Worm (Caenorhabditis elegans) whole organism, L4 larva: ENCODE data around the gene srd-46.

Experiments used
- D1046.2 ChIP-seq: fragments of 200-800 bp; sonication (Bioruptor generic); IDR thresholded peaks from 2 replicates; pipeline ENCODE4 v1.3.6; 2022; ENCODE audit warnings: missing genetic modification characterization, missing compliant biosample characterization
- R02D3.7 ChIP-seq: fragments of 150-350 bp; sonication (generic microtip); optimal IDR thresholded peaks from 3 replicates; lab custom pipeline; 2014; ENCODE audit warnings: missing biosample characterization, missing genetic modification characterization
- Y5F2A.4 ChIP-seq: fragments of 200-800 bp; sonication (Bioruptor generic); optimal IDR thresholded peaks from 2 replicates; lab custom pipeline; 2018; ENCODE audit warnings: mild to moderate bottlenecking, missing genetic modification characterization, missing compliant biosample characterization
- Y75B8A.6 ChIP-seq: fragments of 200-800 bp; sonication (Bioruptor generic); IDR thresholded peaks from 2 replicates; pipeline ENCODE4 v1.3.6; 2022; ENCODE audit warnings: missing genetic modification reagents, missing genetic modification characterization, missing compliant biosample characterization
- ZK337.2 ChIP-seq: fragments of 200-800 bp; sonication (Bioruptor generic); IDR thresholded peaks from 2 replicates; pipeline ENCODE4 v1.3.6; 2022; ENCODE audit warnings: missing genetic modification reagents, missing genetic modification characterization, missing compliant biosample characterization
- ZK546.5 ChIP-seq, 2 experiments: sonication (generic microtip); optimal IDR thresholded peaks; 2 replicates each; lab custom pipeline; 2017; ENCODE audit warnings: missing biosample characterization in 2 of 2, missing genetic modification characterization in 2 of 2
- ama-1 ChIP-seq: fragments of 150-350 bp; optimal IDR thresholded peaks from 2 replicates; lab custom pipeline; 2014; ENCODE audit warnings: inconsistent platforms, mixed read lengths
- ceh-82 ChIP-seq: sonication (generic microtip); optimal IDR thresholded peaks from 2 replicates; lab custom pipeline; 2017; ENCODE audit warnings: missing biosample characterization, missing genetic modification characterization
- cey-2 ChIP-seq: sonication (generic microtip); optimal IDR thresholded peaks from 3 replicates; lab custom pipeline; 2017; ENCODE audit warnings: missing genetic modification characterization, mild to moderate bottlenecking, missing compliant biosample characterization, antibody characterized with exemption, borderline replicate concordance; ENCODE audit not compliant: insufficient read depth
- ctbp-1 ChIP-seq: fragments of 200-800 bp; sonication (Bioruptor generic); IDR thresholded peaks from 2 replicates; pipeline ENCODE4 v1.3.6; 2022; ENCODE audit warnings: missing genetic modification reagents, missing genetic modification characterization, missing compliant biosample characterization
- daf-16 ChIP-seq, 3 experiments: sonication (generic microtip); optimal IDR thresholded peaks; 2 replicates each; lab custom pipeline; 2016 to 2017; ENCODE audit warnings: missing genetic modification characterization in 3 of 3, missing genetic modification reagents in 3 of 3, mild to moderate bottlenecking in 2 of 3, missing compliant biosample characterization in 2 of 3, missing biosample characterization in 1 of 3, moderate library complexity in 1 of 3
- daf-19 ChIP-seq: fragments of 200-800 bp; sonication (Bioruptor generic); conservative IDR thresholded peaks from 2 replicates; pipeline ENCODE4 v1.3.6; 2022; ENCODE audit warnings: missing genetic modification characterization, missing compliant biosample characterization
- dmd-6 ChIP-seq: fragments of 200-800 bp; sonication (Bioruptor generic); IDR thresholded peaks from 2 replicates; pipeline ENCODE4 v1.3.6; 2022; ENCODE audit warnings: missing genetic modification reagents, missing genetic modification characterization, missing compliant biosample characterization
- dmd-9 ChIP-seq: fragments of 200-800 bp; sonication (Bioruptor generic); IDR thresholded peaks from 2 replicates; pipeline ENCODE4 v1.3.6; 2022; ENCODE audit warnings: missing genetic modification reagents, missing genetic modification characterization, missing compliant biosample characterization
- duxl-1 ChIP-seq: sonication (generic microtip); optimal IDR thresholded peaks from 2 replicates; lab custom pipeline; 2016; ENCODE audit warnings: mild to moderate bottlenecking, missing genetic modification characterization, moderate library complexity, missing compliant biosample characterization; ENCODE audit not compliant: poor library complexity
- egl-43 ChIP-seq: fragments of 200-800 bp; sonication (Bioruptor generic); IDR thresholded peaks from 2 replicates; pipeline ENCODE4 v1.3.6; 2022; ENCODE audit warnings: missing genetic modification reagents, missing genetic modification characterization, missing compliant biosample characterization
- lin-29 ChIP-seq: fragments of 200-800 bp; sonication (Bioruptor generic); IDR thresholded peaks from 2 replicates; pipeline ENCODE4 v1.3.6; 2022; ENCODE audit warnings: missing genetic modification reagents, missing genetic modification characterization, missing compliant biosample characterization
- mdl-1 ChIP-seq, 2 experiments: fragments of 150-350 bp in 1 of 2; sonication (generic microtip) in 1 of 2; optimal IDR thresholded peaks; 2 replicates each; lab custom pipeline; 2014 to 2017; ENCODE audit warnings: missing biosample characterization in 2 of 2, missing genetic modification characterization in 2 of 2
- mdt-29 ChIP-seq: fragments of 200-800 bp; sonication (Bioruptor generic); IDR thresholded peaks from 2 replicates; pipeline ENCODE4 v1.3.6; 2022; ENCODE audit warnings: missing genetic modification reagents, missing genetic modification characterization, missing compliant biosample characterization
- nhr-102 ChIP-seq: sonication (generic microtip); optimal IDR thresholded peaks from 2 replicates; lab custom pipeline; 2016; ENCODE audit warnings: mild to moderate bottlenecking, missing genetic modification characterization, moderate library complexity, missing compliant biosample characterization
- nhr-11 ChIP-seq: fragments of 150-350 bp; optimal IDR thresholded peaks from 2 replicates; lab custom pipeline; 2014; ENCODE audit warnings: missing biosample characterization, missing genetic modification characterization
- nhr-111 ChIP-seq: fragments of 200-800 bp; sonication (Bioruptor generic); optimal IDR thresholded peaks from 2 replicates; lab custom pipeline; 2018; ENCODE audit warnings: mild to moderate bottlenecking, missing genetic modification characterization, missing compliant biosample characterization
- nhr-25 ChIP-seq: sonication (generic microtip); optimal IDR thresholded peaks from 2 replicates; lab custom pipeline; 2017; ENCODE audit warnings: missing genetic modification characterization, mild to moderate bottlenecking, missing compliant biosample characterization, antibody characterized with exemption, moderate library complexity, borderline replicate concordance; ENCODE audit not compliant: insufficient read depth
- nhr-42 ChIP-seq: fragments of 200-800 bp; sonication (Bioruptor generic); IDR thresholded peaks from 2 replicates; pipeline ENCODE4 v1.3.6; 2022; ENCODE audit warnings: missing genetic modification characterization, missing compliant biosample characterization
- nhr-48 ChIP-seq: sonication (generic microtip); optimal IDR thresholded peaks from 2 replicates; lab custom pipeline; 2016; ENCODE audit warnings: mild to moderate bottlenecking, missing genetic modification characterization, missing compliant biosample characterization
- nhr-77 ChIP-seq: fragments of 150-350 bp; optimal IDR thresholded peaks from 2 replicates; lab custom pipeline; 2014; ENCODE audit warnings: missing biosample characterization, missing genetic modification characterization
- pha-4 ChIP-seq, 2 experiments: fragments of 150-350 bp in 1 of 2; fragments of 200-800 bp in 1 of 2; sonication (Bioruptor generic) in 1 of 2; IDR thresholded peaks in 1 of 2; optimal IDR thresholded peaks in 1 of 2; 2 replicates each; pipeline versions ENCODE4 v1.3.6 to Lab custom; 2014 to 2022; ENCODE audit warnings: missing genetic modification characterization in 2 of 2, missing genetic modification reagents in 2 of 2, missing biosample characterization in 1 of 2, missing compliant biosample characterization in 1 of 2
- php-3 ChIP-seq: fragments of 200-800 bp; sonication (Bioruptor generic); IDR thresholded peaks from 2 replicates; pipeline ENCODE4 v1.3.6; 2022; ENCODE audit warnings: missing genetic modification reagents, missing genetic modification characterization, missing compliant biosample characterization
- sdz-12 ChIP-seq: fragments of 200-800 bp; sonication (Bioruptor generic); optimal IDR thresholded peaks from 2 replicates; lab custom pipeline; 2018; ENCODE audit warnings: mild to moderate bottlenecking, missing genetic modification characterization, missing compliant biosample characterization
- snpc-1.2 ChIP-seq: fragments of 200-800 bp; sonication (Bioruptor generic); IDR thresholded peaks from 2 replicates; pipeline ENCODE4 v1.3.6; 2022; ENCODE audit warnings: missing genetic modification reagents, missing genetic modification characterization, missing compliant biosample characterization
- spr-1 ChIP-seq: sonication (generic microtip); optimal IDR thresholded peaks from 2 replicates; lab custom pipeline; 2016; ENCODE audit warnings: mild to moderate bottlenecking, missing genetic modification characterization, missing compliant biosample characterization
- tra-1 ChIP-seq: fragments of 200-800 bp; sonication (Bioruptor generic); IDR thresholded peaks from 2 replicates; pipeline ENCODE4 v1.3.6; 2022; ENCODE audit warnings: missing genetic modification reagents, missing genetic modification characterization, missing compliant biosample characterization
- unc-62 ChIP-seq, 3 experiments: fragments of 150-350 bp in 1 of 3; sonication (generic microtip); optimal IDR thresholded peaks in 2 of 3; peaks in 1 of 3; 1 replicate in 1 of 3; 2 replicates in 2 of 3; lab custom pipeline; 2014 to 2017; ENCODE audit warnings: missing biosample characterization in 3 of 3, missing genetic modification characterization in 3 of 3, missing genetic modification reagents in 3 of 3, missing genotype in 1 of 3
- zag-1 ChIP-seq: fragments of 150-350 bp; optimal IDR thresholded peaks from 2 replicates; lab custom pipeline; 2014; ENCODE audit warnings: missing biosample characterization, missing genetic modification characterization
- zfp-2 ChIP-seq: sonication (generic microtip); optimal IDR thresholded peaks from 2 replicates; lab custom pipeline; 2016; ENCODE audit warnings: mild to moderate bottlenecking, missing genetic modification characterization, missing compliant biosample characterization
- zfp-3 ChIP-seq: fragments of 200-800 bp; sonication (Bioruptor generic); conservative IDR thresholded peaks from 2 replicates; pipeline ENCODE4 v1.3.6; 2022; ENCODE audit warnings: missing genetic modification reagents, missing genetic modification characterization, missing compliant biosample characterization
- zip-11 ChIP-seq: fragments of 200-800 bp; sonication (Bioruptor generic); IDR thresholded peaks from 2 replicates; pipeline ENCODE4 v1.3.6; 2022; ENCODE audit warnings: missing genetic modification characterization, missing compliant biosample characterization
- ztf-11 ChIP-seq: fragments of 150-350 bp; optimal IDR thresholded peaks from 2 replicates; lab custom pipeline; 2014; ENCODE audit warnings: missing biosample characterization, missing genetic modification characterization
- ztf-7 ChIP-seq: fragments of 150-350 bp; optimal IDR thresholded peaks from 2 replicates; lab custom pipeline; 2014; ENCODE audit warnings: missing biosample characterization, missing genetic modification characterization

The srd-46 gene

DNA sequence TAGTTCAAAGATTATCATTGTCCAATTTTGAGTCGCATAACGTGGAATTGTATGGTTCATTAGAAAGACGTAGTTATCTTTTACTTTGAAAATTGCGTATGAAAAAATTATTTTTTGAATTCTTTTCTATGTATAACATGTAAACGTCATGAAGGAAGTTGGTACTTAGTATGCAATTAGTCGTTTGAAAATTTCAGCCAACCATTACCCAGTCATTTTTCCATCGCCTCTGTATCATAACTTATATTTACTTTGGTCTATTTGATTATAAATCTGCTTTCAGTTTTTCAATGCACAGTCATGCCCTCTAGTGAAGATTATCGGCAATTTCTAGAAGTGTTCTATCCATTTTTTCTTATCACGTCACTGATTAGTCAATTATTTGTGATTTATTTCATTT is 5.5 kb upstream of the srd-46 start, which contains the start of gene srd-41:
TSS of gene srd-41 (plus strand) at position 301 of the 400 bp plus-strand sequence.
- TF ChIP-seq ceh-82, result no peak
- no peak for TF ChIP-seq ama-1
- TF ChIP-seq ztf-11 (tag; lab: Kevin White, UChicago), result no peak
- no peak for TF ChIP-seq zip-11
- no peak for TF ChIP-seq nhr-25 (tag; lab: Kevin White, UChicago)
- TF ChIP-seq nhr-77 (tag; lab: Kevin White, UChicago), result no peak

DNA sequence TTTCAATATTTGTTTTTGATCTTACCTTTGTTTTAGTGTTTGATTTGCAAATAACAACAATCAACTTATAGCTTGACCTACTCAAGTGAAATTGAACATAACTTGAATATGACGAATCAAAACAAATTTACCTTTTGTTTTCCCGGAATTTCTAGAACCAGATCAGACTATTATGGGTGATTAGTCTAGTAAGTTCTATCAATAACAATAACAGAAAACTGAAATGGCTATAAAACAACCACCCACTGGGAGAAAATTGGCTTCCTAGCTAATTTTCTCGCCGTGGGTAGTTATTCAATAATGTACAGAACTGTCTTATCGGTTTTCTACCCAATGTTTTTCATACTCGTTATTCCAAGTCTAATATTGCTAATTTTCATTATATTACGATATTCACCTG is 3.2 kb upstream of the srd-46 start, which contains the start of gene srd-45:
TSS of gene srd-45 (plus strand) at position 301 of the 400 bp plus-strand sequence.
- TF ChIP-seq lin-29 (GFP tag; lab: Robert Waterston, UW), result no peak
- TF ChIP-seq cey-2, result no peak
- TF ChIP-seq unc-62 (GFP tag; optimal IDR thresholded peaks at IDR 0.05 in 1 of 2; lab: Kevin White, UChicago), result peak in 1 of 2 experiments; percentile 7
- no peak for TF ChIP-seq unc-62 (tag; optimal IDR thresholded peaks at IDR 0.05; lab: Kevin White, UChicago)
- no peak for TF ChIP-seq dmd-6 (GFP tag; lab: Robert Waterston, UW)

DNA sequence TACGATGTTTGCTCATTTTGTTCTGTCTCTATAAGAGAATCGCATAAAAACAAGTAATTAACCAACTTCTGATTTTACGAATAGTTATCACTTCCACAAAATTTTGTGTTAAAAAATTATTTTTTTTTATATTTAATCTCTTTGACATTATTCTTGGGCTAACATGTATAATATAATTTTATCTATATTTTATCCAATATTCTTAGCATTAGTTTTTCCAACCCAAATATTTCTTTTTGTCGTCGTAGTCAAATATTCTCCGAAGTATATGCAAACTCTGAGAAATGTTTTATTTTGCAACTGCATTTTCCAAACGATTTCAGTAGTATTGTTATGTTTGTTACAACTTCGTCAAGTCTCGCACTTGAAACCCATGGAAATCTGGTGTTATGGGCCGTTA is 1.6 kb downstream of the srd-46 start, which contains the start of gene srd-47:
TSS of gene srd-47 (plus strand) at position 164 of the 400 bp plus-strand sequence.
- TF ChIP-seq tra-1 (GFP tag; lab: Robert Waterston, UW) (no peak), unc-62 (GFP tag; optimal IDR thresholded peaks at IDR 0.05 in 1 of 2; lab: Kevin White, UChicago) (peak in 1 of 2 experiments; percentile 56), unc-62 (tag; optimal IDR thresholded peaks at IDR 0.05; lab: Kevin White, UChicago) (no peak), R02D3.7 (no peak), php-3 (GFP tag; lab: Robert Waterston, UW) (no peak)

DNA sequence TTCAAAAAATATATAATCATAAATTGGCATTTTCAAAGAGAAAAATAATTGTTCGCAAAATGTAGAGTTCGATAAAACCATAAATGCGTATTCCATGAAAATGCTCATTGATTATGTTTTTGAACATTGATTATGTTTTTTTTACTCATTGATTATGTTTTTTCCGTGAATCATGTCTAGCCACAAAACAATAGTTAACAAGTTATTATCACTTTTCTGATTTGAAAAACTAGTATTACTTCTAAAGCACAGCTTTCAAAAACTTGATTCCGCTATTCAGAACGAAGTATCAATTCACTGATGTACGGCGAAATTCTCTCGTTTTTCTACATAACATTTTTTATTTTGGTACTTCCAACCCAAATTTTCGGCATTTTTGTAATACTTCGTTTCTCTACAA is 3.9 kb downstream of the srd-46 start, which contains the start of gene srd-48:
TSS of gene srd-48 (plus strand) at position 301 of the 400 bp plus-strand sequence.
- TF ChIP-seq D1046.2 (GFP tag; lab: Robert Waterston, UW), result no peak
- TF ChIP-seq egl-43 (GFP tag; lab: Robert Waterston, UW), result no peak
- no peak for TF ChIP-seq nhr-11 (tag; lab: Kevin White, UChicago)
- no peak for TF ChIP-seq zfp-3 (GFP tag; lab: Robert Waterston, UW)
- TF ChIP-seq mdt-29 (GFP tag; lab: Robert Waterston, UW), result no peak
- no peak for TF ChIP-seq ZK337.2 (GFP tag; lab: Robert Waterston, UW)
- no peak for TF ChIP-seq daf-19 (GFP tag; lab: Robert Waterston, UW)
- no peak for TF ChIP-seq nhr-102

DNA sequence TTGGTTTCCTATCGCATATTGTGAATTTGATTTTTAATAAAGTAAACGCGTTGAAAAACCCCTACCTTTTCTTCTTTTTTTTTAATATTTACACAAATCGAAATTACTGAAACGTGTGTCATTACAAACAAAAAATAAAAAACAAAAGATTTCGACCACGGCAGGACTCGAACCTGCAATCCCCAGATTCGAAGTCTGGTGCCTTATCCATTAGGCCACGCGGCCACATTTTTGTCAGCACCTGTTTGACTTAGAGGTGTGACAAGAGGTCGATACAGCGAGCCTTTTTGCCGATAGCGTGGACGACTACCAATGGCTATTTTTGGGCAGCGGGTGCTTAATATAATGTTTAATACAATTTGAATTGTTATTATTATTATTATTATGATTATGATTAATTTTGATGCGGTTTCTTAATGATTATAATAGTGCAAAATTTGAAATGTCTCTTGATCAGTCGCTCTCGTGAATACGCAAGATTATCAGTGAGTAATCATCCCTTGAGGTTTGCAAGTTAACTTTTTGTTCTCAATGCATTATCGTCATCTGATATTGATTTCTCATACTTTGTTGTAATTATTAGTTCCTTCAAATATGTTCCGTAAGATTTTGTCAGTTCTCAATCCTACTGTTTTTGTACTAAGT is 6.1 kb downstream of the srd-46 start, which contains the start of gene srd-44:
TSS of gene srd-44 (plus strand) at position 595 of the 645 bp plus-strand sequence.
- TF ChIP-seq pha-4 (GFP tag; IDR thresholded peaks at IDR 0.05; lab: Robert Waterston, UW) (peak; percentile 73; the same call in 1 of the 2 replicates), pha-4 (tag; optimal IDR thresholded peaks at IDR 0.05; lab: Kevin White, UChicago) (no peak), php-3 (GFP tag; lab: Robert Waterston, UW) (no peak), snpc-1.2 (GFP tag; lab: Robert Waterston, UW) (peak; percentile 88), Y5F2A.4 (GFP tag; lab: Kevin White, UChicago) (no peak), nhr-48 (tag; lab: Kevin White, UChicago) (peak; percentile 43), nhr-111 (no peak), sdz-12 (GFP tag; lab: Kevin White, UChicago) (no peak), zip-11 (no peak), zag-1 (no peak), daf-16 (GFP tag; optimal IDR thresholded peaks at IDR 0.05; lab: Kevin White, UChicago) (peak; percentile 8 to 30), daf-16 (tag; optimal IDR thresholded peaks at IDR 0.05; lab: Kevin White, UChicago) (no peak), spr-1 (tag; lab: Kevin White, UChicago) (peak; percentile 4), daf-19 (GFP tag; lab: Robert Waterston, UW) (peak; percentile 74), ctbp-1 (GFP tag; lab: Robert Waterston, UW) (no peak), dmd-9 (GFP tag; lab: Robert Waterston, UW) (0 out of 2 replicates have a peak, but pooled peaks have one; percentile 21), ztf-7 (no peak), duxl-1 (tag; lab: Kevin White, UChicago) (peak; percentile 39), mdl-1 (tag; optimal IDR thresholded peaks at IDR 0.05; lab: Kevin White, UChicago) (peak in 1 of 2 experiments; percentile 2), ama-1 (no peak), Y75B8A.6 (GFP tag; lab: Robert Waterston, UW) (0 out of 2 replicates have a peak, but pooled peaks have one; percentile 47), nhr-42 (GFP tag; lab: Robert Waterston, UW) (0 out of 2 replicates have a peak, but pooled peaks have one; percentile 47), dmd-6 (GFP tag; lab: Robert Waterston, UW) (no peak; the same call in none of the 2 replicates), ZK546.5 (tag; optimal IDR thresholded peaks at IDR 0.05; lab: Kevin White, UChicago) (no peak), zfp-2 (tag; lab: Kevin White, UChicago) (no peak)
